Worm (Caenorhabditis elegans) whole organism, L4 larva: ENCODE results near the gene C48B4.12.

Source experiments
- D1046.2 ChIP-seq: fragments of 200-800 bp; sonication (Bioruptor generic); IDR thresholded peaks from 2 replicates; pipeline ENCODE4 v1.3.6; 2022; ENCODE audit warnings: missing genetic modification characterization, missing compliant biosample characterization
- F37D6.2 ChIP-seq: sonication (generic microtip); optimal IDR thresholded peaks from 2 replicates; lab custom pipeline; 2016; ENCODE audit warnings: mild to moderate bottlenecking, missing genetic modification characterization, missing compliant biosample characterization
- F44E2.7 ChIP-seq: fragments of 200-800 bp; sonication (Bioruptor generic); IDR thresholded peaks from 2 replicates; pipeline ENCODE4 v2.1.2; 2022; ENCODE audit warnings: missing genetic modification characterization, missing compliant biosample characterization
- T20F7.1 ChIP-seq: fragments of 200-800 bp; sonication (Bioruptor generic); optimal IDR thresholded peaks from 2 replicates; lab custom pipeline; 2018; ENCODE audit warnings: mild to moderate bottlenecking, missing genetic modification characterization, missing compliant biosample characterization
- Y75B8A.6 ChIP-seq: fragments of 200-800 bp; sonication (Bioruptor generic); IDR thresholded peaks from 2 replicates; pipeline ENCODE4 v1.3.6; 2022; ENCODE audit warnings: missing genetic modification reagents, missing genetic modification characterization, missing compliant biosample characterization
- ZK337.2 ChIP-seq: fragments of 200-800 bp; sonication (Bioruptor generic); IDR thresholded peaks from 2 replicates; pipeline ENCODE4 v1.3.6; 2022; ENCODE audit warnings: missing genetic modification reagents, missing genetic modification characterization, missing compliant biosample characterization
- ZK546.5 ChIP-seq, 2 experiments: sonication (generic microtip); optimal IDR thresholded peaks; 2 replicates each; lab custom pipeline; 2017; ENCODE audit warnings: missing biosample characterization in 2 of 2, missing genetic modification characterization in 2 of 2
- aha-1 ChIP-seq: fragments of 150-350 bp; peaks from one replicate; lab custom pipeline; 2014; ENCODE audit warnings: missing biosample characterization, missing genetic modification characterization
- ama-1 ChIP-seq: fragments of 150-350 bp; optimal IDR thresholded peaks from 2 replicates; lab custom pipeline; 2014; ENCODE audit warnings: inconsistent platforms, mixed read lengths
- attf-4 ChIP-seq: sonication (generic microtip); optimal IDR thresholded peaks from 3 replicates; lab custom pipeline; 2017; ENCODE audit warnings: missing biosample characterization, missing genetic modification characterization
- ceh-82 ChIP-seq: sonication (generic microtip); optimal IDR thresholded peaks from 2 replicates; lab custom pipeline; 2017; ENCODE audit warnings: missing biosample characterization, missing genetic modification characterization
- cey-2 ChIP-seq: sonication (generic microtip); optimal IDR thresholded peaks from 3 replicates; lab custom pipeline; 2017; ENCODE audit warnings: missing genetic modification characterization, mild to moderate bottlenecking, missing compliant biosample characterization, antibody characterized with exemption, borderline replicate concordance; ENCODE audit not compliant: insufficient read depth
- ctbp-1 ChIP-seq: fragments of 200-800 bp; sonication (Bioruptor generic); IDR thresholded peaks from 2 replicates; pipeline ENCODE4 v1.3.6; 2022; ENCODE audit warnings: missing genetic modification reagents, missing genetic modification characterization, missing compliant biosample characterization
- daf-16 ChIP-seq, 3 experiments: sonication (generic microtip); optimal IDR thresholded peaks; 2 replicates each; lab custom pipeline; 2016 to 2017; ENCODE audit warnings: missing genetic modification characterization in 3 of 3, missing genetic modification reagents in 3 of 3, mild to moderate bottlenecking in 2 of 3, missing compliant biosample characterization in 2 of 3, missing biosample characterization in 1 of 3, moderate library complexity in 1 of 3
- daf-19 ChIP-seq: fragments of 200-800 bp; sonication (Bioruptor generic); conservative IDR thresholded peaks from 2 replicates; pipeline ENCODE4 v1.3.6; 2022; ENCODE audit warnings: missing genetic modification characterization, missing compliant biosample characterization
- dmd-6 ChIP-seq: fragments of 200-800 bp; sonication (Bioruptor generic); IDR thresholded peaks from 2 replicates; pipeline ENCODE4 v1.3.6; 2022; ENCODE audit warnings: missing genetic modification reagents, missing genetic modification characterization, missing compliant biosample characterization
- dmd-8 ChIP-seq: fragments of 200-800 bp; sonication (Bioruptor generic); IDR thresholded peaks from 2 replicates; pipeline ENCODE4 v1.3.6; 2022; ENCODE audit warnings: missing genetic modification characterization, missing compliant biosample characterization
- dve-1 ChIP-seq: sonication (generic microtip); optimal IDR thresholded peaks from 2 replicates; lab custom pipeline; 2017; ENCODE audit warnings: antibody characterized with exemption, mild to moderate bottlenecking, missing genetic modification characterization, missing compliant biosample characterization; ENCODE audit not compliant: insufficient read depth
- egl-43 ChIP-seq: fragments of 200-800 bp; sonication (Bioruptor generic); IDR thresholded peaks from 2 replicates; pipeline ENCODE4 v1.3.6; 2022; ENCODE audit warnings: missing genetic modification reagents, missing genetic modification characterization, missing compliant biosample characterization
- fos-1 ChIP-seq: fragments of 150-350 bp; optimal IDR thresholded peaks from 2 replicates; lab custom pipeline; 2014; ENCODE audit warnings: missing biosample characterization, missing genetic modification characterization
- hif-1 ChIP-seq, 2 experiments: sonication (generic microtip); optimal IDR thresholded peaks; 2 replicates each; lab custom pipeline; 2016 to 2017; ENCODE audit warnings: missing compliant biosample characterization in 2 of 2, missing genetic modification characterization in 2 of 2, missing genetic modification reagents in 2 of 2, missing genotype in 2 of 2, mild to moderate bottlenecking in 1 of 2
- hlh-11 ChIP-seq: fragments of 200-800 bp; sonication (Bioruptor generic); optimal IDR thresholded peaks from 2 replicates; lab custom pipeline; 2018; ENCODE audit warnings: mild to moderate bottlenecking, missing genetic modification characterization, missing compliant biosample characterization
- hlh-30 ChIP-seq: sonication (generic microtip); optimal IDR thresholded peaks from 2 replicates; lab custom pipeline; 2017; ENCODE audit warnings: antibody characterized with exemption, mild to moderate bottlenecking, missing genetic modification characterization, missing compliant biosample characterization; ENCODE audit not compliant: insufficient read depth
- jun-1 ChIP-seq: fragments of 150-350 bp; optimal IDR thresholded peaks from 2 replicates; lab custom pipeline; 2014; ENCODE audit warnings: missing biosample characterization, missing genetic modification reagents, missing genetic modification characterization
- lin-1 ChIP-seq: fragments of 200-800 bp; sonication (Bioruptor generic); IDR thresholded peaks from 2 replicates; pipeline ENCODE4 v1.3.6; 2022; ENCODE audit warnings: missing genetic modification reagents, missing genetic modification characterization, missing compliant biosample characterization
- lin-15B ChIP-seq: fragments of 150-350 bp; sonication (generic microtip); optimal IDR thresholded peaks from 3 replicates; lab custom pipeline; 2014; ENCODE audit warnings: missing biosample characterization, missing genetic modification characterization
- lsy-2 ChIP-seq, 2 experiments: fragments of 150-350 bp in 1 of 2; sonication (generic microtip) in 1 of 2; optimal IDR thresholded peaks; 2 replicates each; lab custom pipeline; 2014 to 2017; ENCODE audit warnings: missing biosample characterization in 2 of 2, missing genetic modification characterization in 2 of 2
- madf-9 ChIP-seq: fragments of 200-800 bp; sonication (Bioruptor generic); conservative IDR thresholded peaks from 2 replicates; pipeline ENCODE4 v1.3.6; 2022; ENCODE audit warnings: missing genetic modification reagents, missing genetic modification characterization, missing compliant biosample characterization
- mdl-1 ChIP-seq, 2 experiments: fragments of 150-350 bp in 1 of 2; sonication (generic microtip) in 1 of 2; optimal IDR thresholded peaks; 2 replicates each; lab custom pipeline; 2014 to 2017; ENCODE audit warnings: missing biosample characterization in 2 of 2, missing genetic modification characterization in 2 of 2
- mes-2 ChIP-seq: sonication (generic microtip); optimal IDR thresholded peaks from 2 replicates; lab custom pipeline; 2016; ENCODE audit warnings: missing genotype, mild to moderate bottlenecking, missing genetic modification characterization, missing compliant biosample characterization; ENCODE audit not compliant: poor library complexity, severe bottlenecking
- mxl-3 ChIP-seq: fragments of 200-800 bp; sonication (Bioruptor generic); optimal IDR thresholded peaks from 2 replicates; lab custom pipeline; 2018; ENCODE audit warnings: mild to moderate bottlenecking, missing genetic modification characterization, missing compliant biosample characterization
- nhr-10 ChIP-seq: fragments of 150-350 bp; optimal IDR thresholded peaks from 2 replicates; lab custom pipeline; 2014; ENCODE audit warnings: missing biosample characterization, missing genetic modification characterization
- nhr-11 ChIP-seq: fragments of 150-350 bp; optimal IDR thresholded peaks from 2 replicates; lab custom pipeline; 2014; ENCODE audit warnings: missing biosample characterization, missing genetic modification characterization
- nhr-111 ChIP-seq: fragments of 200-800 bp; sonication (Bioruptor generic); optimal IDR thresholded peaks from 2 replicates; lab custom pipeline; 2018; ENCODE audit warnings: mild to moderate bottlenecking, missing genetic modification characterization, missing compliant biosample characterization
- nhr-25 ChIP-seq: sonication (generic microtip); optimal IDR thresholded peaks from 2 replicates; lab custom pipeline; 2017; ENCODE audit warnings: missing genetic modification characterization, mild to moderate bottlenecking, missing compliant biosample characterization, antibody characterized with exemption, moderate library complexity, borderline replicate concordance; ENCODE audit not compliant: insufficient read depth
- nhr-28 ChIP-seq: fragments of 150-350 bp; optimal IDR thresholded peaks from 2 replicates; lab custom pipeline; 2014; ENCODE audit warnings: missing biosample characterization, missing genetic modification characterization
- nhr-42 ChIP-seq: fragments of 200-800 bp; sonication (Bioruptor generic); IDR thresholded peaks from 2 replicates; pipeline ENCODE4 v1.3.6; 2022; ENCODE audit warnings: missing genetic modification characterization, missing compliant biosample characterization
- nhr-76 ChIP-seq: fragments of 150-350 bp; optimal IDR thresholded peaks from 2 replicates; lab custom pipeline; 2014; ENCODE audit warnings: missing biosample characterization, missing genetic modification characterization
- nhr-77 ChIP-seq: fragments of 150-350 bp; optimal IDR thresholded peaks from 2 replicates; lab custom pipeline; 2014; ENCODE audit warnings: missing biosample characterization, missing genetic modification characterization
- set-16 ChIP-seq: fragments of 200-800 bp; sonication (Bioruptor generic); IDR thresholded peaks from 2 replicates; pipeline ENCODE4 v1.3.6; 2022; ENCODE audit warnings: missing genetic modification reagents, missing genetic modification characterization, missing compliant biosample characterization
- skn-1 ChIP-seq: fragments of 150-350 bp; optimal IDR thresholded peaks from 2 replicates; lab custom pipeline; 2014; ENCODE audit warnings: missing biosample characterization, missing genetic modification characterization
- spr-1 ChIP-seq: sonication (generic microtip); optimal IDR thresholded peaks from 2 replicates; lab custom pipeline; 2016; ENCODE audit warnings: mild to moderate bottlenecking, missing genetic modification characterization, missing compliant biosample characterization
- spr-3 ChIP-seq: fragments of 200-800 bp; sonication (Bioruptor generic); optimal IDR thresholded peaks from 2 replicates; lab custom pipeline; 2018; ENCODE audit warnings: mild to moderate bottlenecking, missing genetic modification characterization, missing compliant biosample characterization
- unc-130 ChIP-seq: sonication (generic microtip); optimal IDR thresholded peaks from 2 replicates; lab custom pipeline; 2016; ENCODE audit warnings: missing genetic modification reagents, missing genetic modification characterization, missing compliant biosample characterization
- unc-62 ChIP-seq, 3 experiments: fragments of 150-350 bp in 1 of 3; sonication (generic microtip); optimal IDR thresholded peaks in 2 of 3; peaks in 1 of 3; 1 replicate in 1 of 3; 2 replicates in 2 of 3; lab custom pipeline; 2014 to 2017; ENCODE audit warnings: missing biosample characterization in 3 of 3, missing genetic modification characterization in 3 of 3, missing genetic modification reagents in 3 of 3, missing genotype in 1 of 3
- vab-7 ChIP-seq: fragments of 200-800 bp; sonication (Bioruptor generic); IDR thresholded peaks from 2 replicates; pipeline ENCODE4 v1.3.6; 2022; ENCODE audit warnings: missing genetic modification reagents, missing genetic modification characterization, missing compliant biosample characterization
- zfp-3 ChIP-seq: fragments of 200-800 bp; sonication (Bioruptor generic); conservative IDR thresholded peaks from 2 replicates; pipeline ENCODE4 v1.3.6; 2022; ENCODE audit warnings: missing genetic modification reagents, missing genetic modification characterization, missing compliant biosample characterization

The C48B4.12 gene

DNA sequence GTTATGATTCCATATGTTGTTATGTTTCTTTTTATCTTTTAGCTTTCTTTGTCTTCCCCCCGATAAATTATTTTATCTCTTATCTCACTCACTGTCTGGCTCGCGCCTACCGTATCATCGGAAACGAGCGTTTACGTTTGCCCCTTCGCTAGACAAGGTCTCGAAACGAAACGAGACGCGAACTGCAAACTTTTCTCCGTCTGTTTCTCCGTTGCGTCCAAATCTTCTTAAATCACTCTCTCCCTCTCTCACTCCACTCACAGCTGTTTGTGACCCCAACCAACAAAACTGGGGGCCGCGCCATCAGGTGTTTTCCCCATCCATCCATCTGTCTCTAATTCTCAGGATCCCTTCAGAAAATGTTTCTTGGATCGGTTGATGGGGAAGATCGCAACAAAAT is 23.0 kb downstream of the C48B4.12 start:
- peak in 1 of 2 experiments; percentile 77 for TF ChIP-seq daf-16 (GFP tag; optimal IDR thresholded peaks at IDR 0.05; lab: Kevin White, UChicago)
- TF ChIP-seq daf-16 (tag; optimal IDR thresholded peaks at IDR 0.05; lab: Kevin White, UChicago) = peak; percentile 15
- no peak for TF ChIP-seq Y75B8A.6 (GFP tag; lab: Robert Waterston, UW)
- TF ChIP-seq mdl-1 (tag; optimal IDR thresholded peaks at IDR 0.05; lab: Kevin White, UChicago) = peak in 1 of 2 experiments; percentile 10
- TF ChIP-seq lsy-2 (tag; optimal IDR thresholded peaks at IDR 0.05; lab: Kevin White, UChicago) = peak in 1 of 2 experiments; percentile 30
- TF ChIP-seq lin-1 (GFP tag; lab: Robert Waterston, UW) = 0 out of 2 replicates have a peak, but pooled peaks have one; percentile 18
- TF ChIP-seq dve-1 (tag; lab: Kevin White, UChicago) = peak; percentile 16
- TF ChIP-seq nhr-28 = peak; percentile 6
- TF ChIP-seq aha-1 (tag; lab: Kevin White, UChicago) = peak; percentile 95
- no peak for TF ChIP-seq unc-62 (GFP tag; optimal IDR thresholded peaks at IDR 0.05 in 1 of 2; lab: Kevin White, UChicago)
- TF ChIP-seq unc-62 (tag; optimal IDR thresholded peaks at IDR 0.05; lab: Kevin White, UChicago) = no peak
- peak; percentile 15 for TF ChIP-seq mes-2
- TF ChIP-seq nhr-11 (tag; lab: Kevin White, UChicago) = peak; percentile 49
- TF ChIP-seq ctbp-1 = 0 out of 2 replicates have a peak, but pooled peaks have one; percentile 20
- peak; percentile 26 for TF ChIP-seq dmd-6 (GFP tag; lab: Robert Waterston, UW)
- TF ChIP-seq skn-1 (tag; lab: Kevin White, UChicago) = no peak
- TF ChIP-seq mxl-3 (GFP tag; lab: Kevin White, UChicago) = peak; percentile 59
- no peak for TF ChIP-seq vab-7
- TF ChIP-seq hlh-30 (tag; lab: Kevin White, UChicago) = peak; percentile 51

DNA sequence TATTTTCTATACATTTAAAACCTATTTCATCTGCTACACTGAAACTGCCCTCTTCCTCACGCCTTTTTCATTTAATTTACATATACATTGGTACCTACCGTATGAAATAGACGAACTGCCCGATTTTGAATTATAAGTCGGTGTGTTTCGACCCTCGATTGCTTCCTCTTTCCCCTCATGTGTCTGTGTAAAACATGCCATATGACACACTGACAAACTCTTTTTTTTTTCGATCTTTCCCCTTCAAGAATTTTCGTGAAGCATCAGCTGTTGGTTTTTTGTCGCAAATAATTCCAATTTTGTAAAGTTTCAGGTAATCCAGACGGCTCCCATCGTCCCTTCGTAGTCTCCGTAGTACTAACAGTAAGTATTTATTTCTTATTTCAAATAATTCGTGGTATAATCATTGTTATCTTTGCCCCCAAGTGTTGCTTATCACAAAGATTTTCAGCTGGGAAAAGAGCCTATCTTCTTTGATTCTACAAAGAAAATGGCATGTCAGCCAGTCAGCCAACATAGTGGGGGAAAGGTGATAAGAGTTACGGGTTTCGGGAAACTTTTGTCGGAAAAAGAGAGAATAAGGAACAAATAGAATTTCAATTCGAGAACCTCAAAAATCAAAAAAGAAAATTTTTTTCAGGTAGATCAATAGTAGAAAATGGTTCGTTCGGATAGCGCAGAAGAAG is 24.8 kb downstream of the C48B4.12 start:
- TF ChIP-seq lin-15B = no peak
- TF ChIP-seq nhr-10 (tag; lab: Kevin White, UChicago) = no peak
- no peak for TF ChIP-seq aha-1 (tag; lab: Kevin White, UChicago)
- no peak for TF ChIP-seq ZK337.2 (GFP tag; lab: Robert Waterston, UW)
- no peak for TF ChIP-seq set-16 (GFP tag; lab: Robert Waterston, UW)
- no peak for TF ChIP-seq ZK546.5 (tag; optimal IDR thresholded peaks at IDR 0.05; lab: Kevin White, UChicago)
- peak; percentile 42 for TF ChIP-seq nhr-77
- TF ChIP-seq ama-1 (lab: Kevin White, UChicago) = no peak
- TF ChIP-seq egl-43 = no peak
- no peak for TF ChIP-seq T20F7.1 (GFP tag; lab: Kevin White, UChicago)
- TF ChIP-seq jun-1 (tag; lab: Kevin White, UChicago) = no peak
- TF ChIP-seq F37D6.2 (tag; lab: Kevin White, UChicago) = no peak
- TF ChIP-seq nhr-25 (tag; lab: Kevin White, UChicago) = no peak
- no peak for TF ChIP-seq cey-2 (tag; lab: Kevin White, UChicago)
- TF ChIP-seq D1046.2 = no peak
- TF ChIP-seq spr-3 (GFP tag; lab: Kevin White, UChicago) = no peak
- no peak for TF ChIP-seq spr-1 (tag; lab: Kevin White, UChicago)
- no peak for TF ChIP-seq nhr-42 (GFP tag; lab: Robert Waterston, UW)
- no peak for TF ChIP-seq fos-1 (tag; lab: Kevin White, UChicago)
- no peak for TF ChIP-seq dmd-8 (GFP tag; lab: Robert Waterston, UW)
- TF ChIP-seq zfp-3 = no peak
- TF ChIP-seq attf-4 (tag; lab: Kevin White, UChicago) = no peak
- TF ChIP-seq vab-7 = no peak
- TF ChIP-seq hlh-11 (tag; lab: Kevin White, UChicago) = no peak
- TF ChIP-seq ceh-82 (tag; lab: Kevin White, UChicago) = no peak
- TF ChIP-seq madf-9 (GFP tag; lab: Robert Waterston, UW) = no peak; the same call in 1 of the 2 replicates
- no peak for TF ChIP-seq F44E2.7 (GFP tag; lab: Robert Waterston, UW)
- no peak for TF ChIP-seq unc-130 (GFP tag; lab: Kevin White, UChicago)
- TF ChIP-seq daf-19 (GFP tag; lab: Robert Waterston, UW) = no peak
- no peak for TF ChIP-seq nhr-76 (tag; lab: Kevin White, UChicago)
- TF ChIP-seq hif-1 (tag; optimal IDR thresholded peaks at IDR 0.05; lab: Kevin White, UChicago) = no peak
- no peak for TF ChIP-seq nhr-111 (GFP tag; lab: Kevin White, UChicago)
